Fruit fly (Drosophila melanogaster) whole organism, prepupa: Measurements from ENCODE around the gene CG2972.

ENCODE experiments used
- Blimp-1 ChIP-seq: fragments of 200-800 bp; sonication (Bioruptor generic); optimal IDR thresholded peaks from 3 replicates; lab custom pipeline; 2017; ENCODE audit warnings: missing biosample characterization, missing genetic modification characterization, mild to moderate bottlenecking, moderate library complexity, missing genetic modification reagents
- CG10631 ChIP-seq: fragments of 200-800 bp; sonication (Bioruptor generic); optimal IDR thresholded peaks from 2 replicates; lab custom pipeline; 2016; ENCODE audit warnings: missing biosample characterization, missing genetic modification characterization
- CG11902 ChIP-seq: fragments of 200-800 bp; sonication (Bioruptor generic); optimal IDR thresholded peaks from 3 replicates; lab custom pipeline; 2016; ENCODE audit warnings: missing biosample characterization, missing genetic modification characterization
- CG15336 ChIP-seq: fragments of 200-800 bp; sonication (Bioruptor generic); IDR thresholded peaks from 2 replicates; pipeline ENCODE4 v1.3.6; 2022; ENCODE audit warnings: missing biosample characterization, missing genetic modification characterization
- CG16779 ChIP-seq: fragments of 200-800 bp; sonication (Bioruptor generic); optimal IDR thresholded peaks from 3 replicates; lab custom pipeline; 2017; ENCODE audit warnings: missing biosample characterization, mild to moderate bottlenecking, missing genetic modification characterization
- CG3032 ChIP-seq: fragments of 200-800 bp; optimal IDR thresholded peaks from 2 replicates; lab custom pipeline; 2019; ENCODE audit warnings: missing biosample characterization, mild to moderate bottlenecking, missing genetic modification characterization, moderate library complexity
- CG31627 ChIP-seq: fragments of 200-800 bp; sonication (Bioruptor generic); optimal IDR thresholded peaks from 3 replicates; lab custom pipeline; 2016; ENCODE audit warnings: missing biosample characterization, missing genetic modification characterization
- CG32006 ChIP-seq: fragments of 200-800 bp; sonication (Bioruptor generic); optimal IDR thresholded peaks from 3 replicates; lab custom pipeline; 2017; ENCODE audit warnings: missing biosample characterization, mild to moderate bottlenecking, missing genetic modification characterization
- CG34406 ChIP-seq: fragments of 200-800 bp; sonication (Bioruptor generic); optimal IDR thresholded peaks from 3 replicates; lab custom pipeline; 2016; ENCODE audit warnings: missing biosample characterization, missing genetic modification characterization
- CG3919 ChIP-seq: fragments of 200-800 bp; sonication (Bioruptor generic); optimal IDR thresholded peaks from 3 replicates; lab custom pipeline; 2016; ENCODE audit warnings: missing biosample characterization, missing genetic modification characterization
- CG4318 ChIP-seq: fragments of 200-800 bp; sonication (Bioruptor generic); optimal IDR thresholded peaks from 3 replicates; lab custom pipeline; 2017; ENCODE audit warnings: missing biosample characterization, mild to moderate bottlenecking, missing genetic modification characterization
- CG6163 ChIP-seq: fragments of 200-800 bp; sonication (Bioruptor generic); IDR thresholded peaks from 3 replicates; pipeline ENCODE4 v1.3.6; 2022; ENCODE audit warnings: missing biosample characterization, missing genetic modification characterization
- CG6276 ChIP-seq: fragments of 200-800 bp; sonication (Bioruptor generic); optimal IDR thresholded peaks from 2 replicates; lab custom pipeline; 2017; ENCODE audit warnings: missing biosample characterization, mild to moderate bottlenecking, missing genetic modification characterization
- CG6808 ChIP-seq: fragments of 200-800 bp; sonication (Bioruptor generic); optimal IDR thresholded peaks from 3 replicates; lab custom pipeline; 2017; ENCODE audit warnings: missing biosample characterization, missing genetic modification characterization, mild to moderate bottlenecking, moderate library complexity, missing genetic modification reagents
- CG7368 ChIP-seq: fragments of 200-800 bp; sonication (Bioruptor generic); optimal IDR thresholded peaks from 3 replicates; lab custom pipeline; 2016; ENCODE audit warnings: missing biosample characterization, missing genetic modification characterization
- CG8119 ChIP-seq: fragments of 200-800 bp; sonication (Bioruptor generic); IDR thresholded peaks from 3 replicates; pipeline ENCODE4 v1.3.6; 2022; ENCODE audit warnings: missing biosample characterization, missing genetic modification characterization
- CG8319 ChIP-seq: fragments of 200-800 bp; sonication (Bioruptor generic); optimal IDR thresholded peaks from 3 replicates; lab custom pipeline; 2016; ENCODE audit warnings: missing biosample characterization, missing genetic modification characterization
- CG8632 ChIP-seq: fragments of 200-800 bp; sonication (Bioruptor generic); optimal IDR thresholded peaks from 3 replicates; lab custom pipeline; 2016; ENCODE audit warnings: missing biosample characterization, missing genetic modification characterization
- Eip78C ChIP-seq: fragments of 200-800 bp; sonication (Bioruptor generic); peaks from one replicate; lab custom pipeline; 2016; ENCODE audit warnings: missing biosample characterization, missing genetic modification characterization
- Ets21C ChIP-seq: fragments of 200-800 bp; sonication (Bioruptor generic); optimal IDR thresholded peaks from 3 replicates; lab custom pipeline; 2016; ENCODE audit warnings: missing biosample characterization, missing genetic modification characterization
- Ets96B ChIP-seq: fragments of 200-800 bp; optimal IDR thresholded peaks from 2 replicates; lab custom pipeline; 2019; ENCODE audit warnings: missing biosample characterization, mild to moderate bottlenecking, missing genetic modification characterization, moderate library complexity
- Gug ChIP-seq: fragments of 200-800 bp; sonication (Bioruptor generic); IDR thresholded peaks from 2 replicates; pipeline ENCODE4 v1.3.6; 2022; ENCODE audit warnings: missing biosample characterization, missing genetic modification characterization
- Hr4 ChIP-seq: fragments of 200-800 bp; sonication (Bioruptor generic); optimal IDR thresholded peaks from 3 replicates; lab custom pipeline; 2016; ENCODE audit warnings: missing biosample characterization, missing genetic modification characterization
- Lpt ChIP-seq: fragments of 200-800 bp; sonication (Bioruptor generic); optimal IDR thresholded peaks from 3 replicates; lab custom pipeline; 2016; ENCODE audit warnings: missing biosample characterization, missing genetic modification characterization
- Met ChIP-seq: fragments of 200-800 bp; sonication (Bioruptor generic); optimal IDR thresholded peaks from 3 replicates; lab custom pipeline; 2016; ENCODE audit warnings: missing biosample characterization, missing genetic modification characterization
- Smox ChIP-seq: fragments of 200-800 bp; sonication (Bioruptor generic); optimal IDR thresholded peaks from 3 replicates; lab custom pipeline; 2016; ENCODE audit warnings: missing biosample characterization, missing genetic modification characterization
- Sox14 ChIP-seq: fragments of 200-800 bp; sonication (Bioruptor generic); optimal IDR thresholded peaks from 3 replicates; lab custom pipeline; 2016; ENCODE audit warnings: missing biosample characterization, missing genetic modification characterization
- Sox15 ChIP-seq: fragments of 200-800 bp; sonication (Bioruptor generic); optimal IDR thresholded peaks from 3 replicates; lab custom pipeline; 2016; ENCODE audit warnings: missing biosample characterization, missing genetic modification characterization
- acj6 ChIP-seq: fragments of 200-800 bp; sonication (Bioruptor generic); optimal IDR thresholded peaks from 3 replicates; lab custom pipeline; 2016; ENCODE audit warnings: missing biosample characterization, missing genetic modification characterization
- cyc ChIP-seq: fragments of 200-800 bp; sonication (Bioruptor generic); optimal IDR thresholded peaks from 3 replicates; lab custom pipeline; 2016; ENCODE audit warnings: missing biosample characterization, missing genetic modification characterization
- dac ChIP-seq: fragments of 200-800 bp; sonication (Bioruptor generic); optimal IDR thresholded peaks from 2 replicates; lab custom pipeline; 2017; ENCODE audit warnings: missing biosample characterization, mild to moderate bottlenecking, missing genetic modification characterization
- dsx ChIP-seq: fragments of 200-800 bp; optimal IDR thresholded peaks from 3 replicates; lab custom pipeline; 2019; ENCODE audit warnings: missing biosample characterization, mild to moderate bottlenecking, missing genetic modification characterization, moderate library complexity; ENCODE audit not compliant: poor library complexity, severe bottlenecking
- eg ChIP-seq: fragments of 200-800 bp; sonication (Bioruptor generic); IDR thresholded peaks from 3 replicates; pipeline ENCODE4 v1.3.6; 2022; ENCODE audit warnings: missing biosample characterization, missing genetic modification characterization
- esn ChIP-seq: fragments of 200-800 bp; sonication (Bioruptor generic); optimal IDR thresholded peaks from 2 replicates; lab custom pipeline; 2016; ENCODE audit warnings: missing biosample characterization, mild to moderate bottlenecking, missing genetic modification characterization, moderate library complexity
- fd59A ChIP-seq: fragments of 200-800 bp; sonication (Bioruptor generic); optimal IDR thresholded peaks from 2 replicates; lab custom pipeline; 2017; ENCODE audit warnings: missing biosample characterization, mild to moderate bottlenecking, missing genetic modification characterization, missing genetic modification reagents
- fd85E ChIP-seq: fragments of 200-800 bp; sonication (Bioruptor generic); optimal IDR thresholded peaks from 3 replicates; lab custom pipeline; 2016; ENCODE audit warnings: missing biosample characterization, missing genetic modification characterization
- fkh ChIP-seq: fragments of 200-800 bp; sonication (Bioruptor generic); optimal IDR thresholded peaks from 3 replicates; lab custom pipeline; 2017; ENCODE audit warnings: missing biosample characterization, mild to moderate bottlenecking, missing genetic modification characterization, moderate library complexity
- net ChIP-seq: fragments of 200-800 bp; sonication (Bioruptor generic); optimal IDR thresholded peaks from 3 replicates; lab custom pipeline; 2016; ENCODE audit warnings: missing biosample characterization, missing genetic modification characterization
- salr ChIP-seq, 2 experiments: fragments of 200-800 bp; sonication (Bioruptor generic); optimal IDR thresholded peaks; 3 replicates each; lab custom pipeline; 2016 to 2018; ENCODE audit warnings: missing biosample characterization in 2 of 2, missing genetic modification characterization in 2 of 2, mild to moderate bottlenecking in 1 of 2
- spab ChIP-seq: fragments of 200-800 bp; sonication (Bioruptor generic); optimal IDR thresholded peaks from 2 replicates; lab custom pipeline; 2017; ENCODE audit warnings: missing biosample characterization, mild to moderate bottlenecking, missing genetic modification characterization, missing genetic modification reagents
- topi ChIP-seq: fragments of 200-800 bp; sonication (Bioruptor generic); optimal IDR thresholded peaks from 3 replicates; lab custom pipeline; 2016; ENCODE audit warnings: missing biosample characterization, missing genetic modification characterization
- vri ChIP-seq: fragments of 200-800 bp; sonication (Bioruptor generic); optimal IDR thresholded peaks from 3 replicates; lab custom pipeline; 2016; ENCODE audit warnings: missing biosample characterization, mild to moderate bottlenecking, missing genetic modification characterization

Gene CG2972

dm6 chrX:10105701-10106307, 22.9 kb downstream of the CG2972 start (continued):
- TF ChIP-seq CG11902 (GFP tag; lab: Kevin White, UChicago) (peak; percentile 6), CG34406 (peak; percentile 50), dsx (GFP tag; lab: Kevin White, UChicago) (peak; percentile 56), CG8632 (GFP tag; lab: Kevin White, UChicago) (peak; percentile 43), Hr4 (GFP tag; lab: Kevin White, UChicago) (peak; percentile 58), net (GFP tag; lab: Kevin White, UChicago) (peak; percentile 52), Ets21C (GFP tag; lab: Kevin White, UChicago) (no peak), vri (GFP tag; lab: Kevin White, UChicago) (no peak), Eip78C (GFP tag; lab: Kevin White, UChicago) (peak; percentile 89), CG6808 (GFP tag; lab: Kevin White, UChicago) (peak; percentile 63), Sox15 (no peak), esn (GFP tag; lab: Kevin White, UChicago) (peak; percentile 26), CG8319 (GFP tag; lab: Kevin White, UChicago) (peak; percentile 6), spab (GFP tag; lab: Kevin White, UChicago) (peak; percentile 66), topi (GFP tag; lab: Kevin White, UChicago) (peak; percentile 52), fd85E (no peak), acj6 (GFP tag; lab: Kevin White, UChicago) (peak; percentile 68), CG16779 (peak; percentile 32), CG4318 (GFP tag; lab: Kevin White, UChicago) (peak; percentile 40), CG3919 (GFP tag; lab: Kevin White, UChicago) (peak; percentile 75), CG6163 (peak; percentile 82), CG15336 (GFP tag; lab: Robert Waterston, UW) (peak; percentile 74), Smox (GFP tag; lab: Kevin White, UChicago) (peak; percentile 17), fkh (no peak), Blimp-1 (GFP tag; lab: Kevin White, UChicago) (no peak), Ets96B (peak; percentile 75), CG7368 (GFP tag; lab: Kevin White, UChicago) (peak; percentile 33), Gug (GFP tag; lab: Robert Waterston, UW) (peak; percentile 79)

- no peak for TF ChIP-seq Hr4 (GFP tag; lab: Kevin White, UChicago)
- no peak for TF ChIP-seq dac
- TF ChIP-seq CG6808 (GFP tag; lab: Kevin White, UChicago): no peak
- TF ChIP-seq dsx (GFP tag; lab: Kevin White, UChicago): no peak
- peak; percentile 1 for TF ChIP-seq CG32006 (GFP tag; lab: Kevin White, UChicago)
- peak; percentile 67; the same call in 2 of the 3 replicates for TF ChIP-seq CG6163
- TF ChIP-seq CG11902 (GFP tag; lab: Kevin White, UChicago): no peak
- TF ChIP-seq CG15336 (GFP tag; lab: Robert Waterston, UW): peak; percentile 60
- no peak for TF ChIP-seq Sox14 (GFP tag; lab: Kevin White, UChicago)
- no peak for TF ChIP-seq topi (GFP tag; lab: Kevin White, UChicago)
- no peak for TF ChIP-seq CG3919 (GFP tag; lab: Kevin White, UChicago)
- TF ChIP-seq CG6276 (GFP tag; lab: Kevin White, UChicago): peak; percentile 71
- no peak for TF ChIP-seq CG10631
- TF ChIP-seq net (GFP tag; lab: Kevin White, UChicago): peak; percentile 8
- TF ChIP-seq eg (GFP tag; lab: Robert Waterston, UW): peak; percentile 88
- peak; percentile 67 for TF ChIP-seq CG8119
- TF ChIP-seq CG31627: no peak
- no peak for TF ChIP-seq fd85E
- TF ChIP-seq salr (GFP tag; optimal IDR thresholded peaks at IDR 0.05; lab: Kevin White, UChicago): peak in 1 of 2 experiments; percentile 43
- no peak for TF ChIP-seq fd59A
- no peak for TF ChIP-seq Met
- no peak for TF ChIP-seq Lpt (GFP tag; lab: Kevin White, UChicago)
- TF ChIP-seq CG3032 (tag; lab: Kevin White, UChicago): no peak
- TF ChIP-seq Gug (GFP tag; lab: Robert Waterston, UW): peak; percentile 44
- no peak for TF ChIP-seq Ets21C (GFP tag; lab: Kevin White, UChicago)
- TF ChIP-seq cyc (GFP tag; lab: Kevin White, UChicago): no peak
- TF ChIP-seq Eip78C (GFP tag; lab: Kevin White, UChicago): peak; percentile 53
Measured at dm6 chrX:10106562-10107147, 23.7 kb downstream of the CG2972 start.
